Worm (Caenorhabditis elegans): ENCODE measurements around the gene asb-1.

ce11 chrIII:4551963-4552362 lies 43.7 kb downstream of the asb-1 start:
- TF ChIP-seq pha-4 (tag; optimal IDR thresholded peaks at IDR 0.05): no peak
- TF ChIP-seq hlh-15 (tag; optimal IDR thresholded peaks at IDR 0.05): no peak
- no peak for TF ChIP-seq pqm-1 (tag; optimal IDR thresholded peaks at IDR 0.05)
- TF ChIP-seq ama-1 (optimal IDR thresholded peaks at IDR 0.05): no peak
- TF ChIP-seq K09A11.1 (tag; optimal IDR thresholded peaks at IDR 0.05; ENCODE audit: insufficient read depth): no peak
- TF ChIP-seq pat-9 (tag; optimal IDR thresholded peaks at IDR 0.05): no peak
- no peak for TF ChIP-seq ceh-9 (tag; optimal IDR thresholded peaks at IDR 0.05)
- no peak for TF ChIP-seq rnt-1 (tag; optimal IDR thresholded peaks at IDR 0.05)
- no peak for TF ChIP-seq tbx-2 (tag; optimal IDR thresholded peaks at IDR 0.05)
- no peak for TF ChIP-seq madf-2 (tag; optimal IDR thresholded peaks at IDR 0.05)

Data from whole organism, late embryonic.